Fruit fly (Drosophila melanogaster): ENCODE results near the gene out.
A peak's percentile ranks its signal among the peaks of the same experiment; 100 is the strongest.

The out gene

DNA sequence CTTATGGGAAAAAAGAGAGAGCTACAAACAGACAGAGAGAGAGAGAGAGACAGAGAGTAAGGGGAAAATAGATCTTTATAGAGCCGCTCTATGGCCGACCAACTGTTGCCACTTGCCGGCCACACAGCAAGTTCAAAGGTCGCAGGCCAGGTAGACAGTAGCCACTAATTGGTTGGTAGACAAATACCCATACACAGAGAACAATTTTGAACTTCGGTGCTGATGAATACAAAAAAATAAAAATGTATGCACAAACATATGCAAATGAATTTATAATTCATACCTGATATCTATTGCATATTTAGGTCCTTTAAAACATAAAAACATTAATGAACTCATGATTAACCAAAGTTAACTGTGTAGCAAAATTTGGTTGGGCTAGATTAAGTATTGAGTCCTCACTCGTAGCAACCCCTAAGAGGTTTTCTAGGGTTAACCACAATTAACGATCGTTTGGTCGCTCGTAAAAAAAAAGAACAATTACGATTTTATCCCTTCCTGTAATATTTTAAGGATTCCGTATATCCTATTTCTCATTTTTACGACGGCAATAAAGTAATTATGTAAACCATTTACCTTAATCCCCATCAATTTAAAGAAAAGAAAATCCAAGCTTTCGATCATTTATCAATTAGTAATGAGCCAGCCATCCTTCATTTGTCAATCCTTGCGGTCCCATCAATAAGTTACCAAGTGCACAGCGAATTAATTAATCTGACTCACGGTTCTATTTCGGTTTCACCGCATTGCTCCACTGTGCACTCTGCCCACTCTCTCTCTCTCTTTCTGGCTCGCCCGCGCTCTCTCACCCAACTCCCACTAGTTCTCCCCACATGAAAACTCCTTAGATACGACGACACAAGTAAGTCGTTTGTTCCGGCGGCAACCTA, 1.3 kb upstream of the out start (continued):
- TF ChIP-seq zfh1 (GFP tag; IDR thresholded peaks at IDR 0.05) (peak; percentile 58), CG10274 (GFP tag; optimal IDR thresholded peaks at IDR 0.05) (no peak), fu2 (GFP tag; optimal IDR thresholded peaks at IDR 0.05) (no peak), dm (GFP tag; optimal IDR thresholded peaks at IDR 0.05) (no peak), Aef1 (GFP tag; IDR thresholded peaks at IDR 0.05) (no peak), CG1603 (tag; optimal IDR thresholded peaks at IDR 0.05) (peak; percentile 24), CG1602 (GFP tag; optimal IDR thresholded peaks at IDR 0.05) (no peak), phol (tag; optimal IDR thresholded peaks at IDR 0.05) (peak; percentile 11), CG9727 (GFP tag; optimal IDR thresholded peaks at IDR 0.05) (peak; percentile 45), Fer3 (tag; optimal IDR thresholded peaks at IDR 0.05) (no peak), az2 (GFP tag; optimal IDR thresholded peaks at IDR 0.05) (no peak), GATAe (GFP tag; conservative IDR thresholded peaks at IDR 0.05) (no peak), ara (GFP tag; IDR thresholded peaks at IDR 0.05) (0 out of 2 replicates have a peak, but pooled peaks have one; percentile 32), pfk (GFP tag; optimal IDR thresholded peaks at IDR 0.05) (no peak), fd102C (GFP tag; optimal IDR thresholded peaks at IDR 0.05) (peak; percentile 17), scrt (GFP tag; optimal IDR thresholded peaks at IDR 0.05) (no peak), NK7.1 (GFP tag; optimal IDR thresholded peaks at IDR 0.05) (no peak), CG13624 (GFP tag; optimal IDR thresholded peaks at IDR 0.05) (no peak), insv (GFP tag; optimal IDR thresholded peaks at IDR 0.05) (no peak), ems (GFP tag; optimal IDR thresholded peaks at IDR 0.05) (no peak), yki (optimal IDR thresholded peaks at IDR 0.05) (no peak), CG12104 (GFP tag; optimal IDR thresholded peaks at IDR 0.05) (no peak), pan (optimal IDR thresholded peaks at IDR 0.05) (no peak), pan (GFP tag; optimal IDR thresholded peaks at IDR 0.05 in 1 of 2, IDR thresholded peaks at IDR 0.05 in 1 of 2) (peak in 1 of 2 experiments; percentile 50), lov (optimal IDR thresholded peaks at IDR 0.05) (no peak), lov (GFP tag; IDR thresholded peaks at IDR 0.05) (no peak), CG17359 (tag; optimal IDR thresholded peaks at IDR 0.05) (no peak), CG6654 (GFP tag; optimal IDR thresholded peaks at IDR 0.05) (no peak), Jarid2 (GFP tag; optimal IDR thresholded peaks at IDR 0.05) (no peak), Hr39 (optimal IDR thresholded peaks at IDR 0.05) (no peak), CG3407 (GFP tag; optimal IDR thresholded peaks at IDR 0.05) (no peak), psq (GFP tag; optimal IDR thresholded peaks at IDR 0.05) (no peak), Gsc (GFP tag; IDR thresholded peaks at IDR 0.05) (peak; percentile 12; the same call in 1 of the 2 replicates), D19B (GFP tag; optimal IDR thresholded peaks at IDR 0.05) (no peak), CG11085 (GFP tag; IDR thresholded peaks at IDR 0.05) (0 out of 2 replicates have a peak, but pooled peaks have one; percentile 10), prd (optimal IDR thresholded peaks at IDR 0.05) (no peak), prd (GFP tag; IDR thresholded peaks at IDR 0.05) (peak; percentile 64), CG15269 (tag; optimal IDR thresholded peaks at IDR 0.05) (no peak), zf30C (GFP tag; optimal IDR thresholded peaks at IDR 0.05) (peak; percentile 85), BEAF-32 (GFP tag; optimal IDR thresholded peaks at IDR 0.05) (no peak), Doc3 (GFP tag; IDR thresholded peaks at IDR 0.05; ENCODE audit: partially characterized antibody) (no peak), Myb (GFP tag; optimal IDR thresholded peaks at IDR 0.05) (no peak), ac (GFP tag; optimal IDR thresholded peaks at IDR 0.05) (peak; percentile 28), CG4820 (GFP tag; optimal IDR thresholded peaks at IDR 0.05) (no peak), Dek (tag; optimal IDR thresholded peaks at IDR 0.05) (no peak), CG10267 (tag; optimal IDR thresholded peaks at IDR 0.05) (peak; percentile 9), Doc2 (GFP tag; IDR thresholded peaks at IDR 0.05) (no peak), Atf6 (GFP tag; IDR thresholded peaks at IDR 0.05) (peak; percentile 7; the same call in 1 of the 2 replicates), hbn (GFP tag; IDR thresholded peaks at IDR 0.05; ENCODE audit: partially characterized antibody) (no peak), CG7357 (GFP tag; IDR thresholded peaks at IDR 0.05) (no peak), H2.0 (GFP tag; IDR thresholded peaks at IDR 0.05) (no peak)

Data from whole organism, embryonic.